Worm (Caenorhabditis elegans): ENCODE results near the gene T12D8.10.

T12D8.10 gene

ce11 chrIII:13630708-13631107 is 11.4 kb downstream of the T12D8.10 start, which contains the start of gene arrd-17:
Gene arrd-17, minus strand, starts transcription at chrIII:13630808.
- TF ChIP-seq unc-130 (GFP tag; optimal IDR thresholded peaks at IDR 0.05) (no peak), nhr-179 (tag; optimal IDR thresholded peaks at IDR 0.05) (no peak), pbrm-1 (GFP tag; IDR thresholded peaks at IDR 0.05) (no peak), F23B12.7 (tag; optimal IDR thresholded peaks at IDR 0.05; ENCODE audit: insufficient read depth) (no peak), F37B4.10 (GFP tag; IDR thresholded peaks at IDR 0.05) (no peak), xnd-1 (tag; optimal IDR thresholded peaks at IDR 0.05) (no peak), fkh-3 (tag; optimal IDR thresholded peaks at IDR 0.05) (no peak), bed-1 (GFP tag; IDR thresholded peaks at IDR 0.05) (no peak), ccch-3 (GFP tag; optimal IDR thresholded peaks at IDR 0.05) (no peak), ceh-40 (GFP tag; IDR thresholded peaks at IDR 0.05) (no peak)

- peak; percentile 39 for TF ChIP-seq nhr-80 (tag; optimal IDR thresholded peaks at IDR 0.05)
- TF ChIP-seq Y56A3A.18 (GFP tag; IDR thresholded peaks at IDR 0.05): no peak
Measured at ce11 chrIII:13626692-13627091, 15.4 kb downstream of the T12D8.10 start, which contains the start of gene T12D8.5. Gene T12D8.5, minus strand, starts transcription at chrIII:13626786.

- TF ChIP-seq madf-10 (tag; optimal IDR thresholded peaks at IDR 0.05): peak; percentile 72
- TF ChIP-seq F10E7.11 (tag; optimal IDR thresholded peaks at IDR 0.05): no peak
- no peak for TF ChIP-seq C17E4.6 (GFP tag; IDR thresholded peaks at IDR 0.05)
- no peak for TF ChIP-seq athp-1 (tag; optimal IDR thresholded peaks at IDR 0.05)
- no peak for TF ChIP-seq ama-1 (optimal IDR thresholded peaks at IDR 0.05)
- TF ChIP-seq ama-1 (GFP tag; optimal IDR thresholded peaks at IDR 0.05): peak in 1 of 2 experiments; percentile 52
- peak; percentile 77; the same call in 1 of the 2 replicates for TF ChIP-seq Y53G8AR.9 (GFP tag; conservative IDR thresholded peaks at IDR 0.05)
- TF ChIP-seq T26A5.8 (tag; optimal IDR thresholded peaks at IDR 0.05): peak; percentile 6
- no peak for TF ChIP-seq snpc-1.1 (tag; optimal IDR thresholded peaks at IDR 0.05; ENCODE audit: insufficient read depth)
- TF ChIP-seq lin-26 (GFP tag; IDR thresholded peaks at IDR 0.05): peak; percentile 38; the same call in 1 of the 2 replicates
- no peak for TF ChIP-seq snpc-1.3 (tag; optimal IDR thresholded peaks at IDR 0.05; ENCODE audit: insufficient read depth)
- TF ChIP-seq nhr-179 (tag; optimal IDR thresholded peaks at IDR 0.05): no peak
- TF ChIP-seq attf-5 (GFP tag; optimal IDR thresholded peaks at IDR 0.05): no peak
- TF ChIP-seq ztf-25 (GFP tag; IDR thresholded peaks at IDR 0.05): no peak
- peak; percentile 11 for TF ChIP-seq chd-7 (tag; optimal IDR thresholded peaks at IDR 0.05)
- no peak for TF ChIP-seq dpff-1 (tag; optimal IDR thresholded peaks at IDR 0.05)
- TF ChIP-seq ceh-40 (GFP tag; IDR thresholded peaks at IDR 0.05): no peak
- peak; percentile 46 for TF ChIP-seq mcd-1 (GFP tag; IDR thresholded peaks at IDR 0.05)
- no peak for TF ChIP-seq F37B4.10 (GFP tag; IDR thresholded peaks at IDR 0.05)
- no peak for TF ChIP-seq ztf-28 (GFP tag; IDR thresholded peaks at IDR 0.05)
- TF ChIP-seq efl-1 (GFP tag; optimal IDR thresholded peaks at IDR 0.05): no peak
- no peak for TF ChIP-seq hlh-12 (tag; optimal IDR thresholded peaks at IDR 0.05)
- peak; percentile 22; the same call in 1 of the 2 replicates for TF ChIP-seq D2030.7 (GFP tag; IDR thresholded peaks at IDR 0.05)
- TF ChIP-seq F49E8.2 (tag; optimal IDR thresholded peaks at IDR 0.05; ENCODE audit: insufficient read depth): no peak
- TF ChIP-seq cebp-2 (GFP tag; IDR thresholded peaks at IDR 0.05): no peak
- TF ChIP-seq Y56A3A.18 (GFP tag; IDR thresholded peaks at IDR 0.05): no peak; the same call in 1 of the 2 replicates
- peak; percentile 79 for TF ChIP-seq zfh-2 (GFP tag; conservative IDR thresholded peaks at IDR 0.05)
- no peak for TF ChIP-seq tbx-9 (tag; optimal IDR thresholded peaks at IDR 0.05; ENCODE audit: borderline replicate concordance)
- no peak for TF ChIP-seq sptf-2 (GFP tag; optimal IDR thresholded peaks at IDR 0.05)
- no peak for TF ChIP-seq rec-8 (tag; optimal IDR thresholded peaks at IDR 0.05)
- no peak for TF ChIP-seq mes-4 (tag; optimal IDR thresholded peaks at IDR 0.05)
- TF ChIP-seq egl-18 (GFP tag; IDR thresholded peaks at IDR 0.05): no peak
- peak; percentile 49 for TF ChIP-seq atf-7 (tag; optimal IDR thresholded peaks at IDR 0.05)
- no peak for TF ChIP-seq C06A6.2 (GFP tag; conservative IDR thresholded peaks at IDR 0.05)
- TF ChIP-seq rcor-1 (GFP tag; IDR thresholded peaks at IDR 0.05): no peak
- TF ChIP-seq lag-1 (GFP tag; IDR thresholded peaks at IDR 0.05): no peak
Measured at ce11 chrIII:13625650-13626430, 16.3 kb downstream of the T12D8.10 start.

Data from whole organism, young adult.